Fruit fly (Drosophila melanogaster) whole organism, embryonic: ENCODE measurements around the gene papi.

Experiments used
- Abd-B ChIP-seq: fragments of 200-800 bp; sonication (Bioruptor generic); optimal IDR thresholded peaks from 2 replicates; lab custom pipeline; 2018; ENCODE audit warnings: missing biosample characterization, mild to moderate bottlenecking, missing genetic modification characterization, moderate library complexity
- CG10147 ChIP-seq: fragments of 200-800 bp; sonication (Bioruptor generic); optimal IDR thresholded peaks from 2 replicates; lab custom pipeline; 2019; ENCODE audit warnings: missing biosample characterization, mild to moderate bottlenecking, missing genetic modification characterization, moderate library complexity
- CG10209 ChIP-seq: fragments of 200-800 bp; sonication (Bioruptor generic); optimal IDR thresholded peaks from 3 replicates; lab custom pipeline; 2017; ENCODE audit warnings: missing biosample characterization, mild to moderate bottlenecking, missing genetic modification characterization, missing genetic modification reagents
- CG11398 ChIP-seq: fragments of 200-800 bp; sonication (Bioruptor generic); optimal IDR thresholded peaks from 2 replicates; lab custom pipeline; 2016; ENCODE audit warnings: missing biosample characterization, missing genetic modification characterization
- CG1233 ChIP-seq: fragments of 200-800 bp; sonication (Bioruptor generic); optimal IDR thresholded peaks from 4 replicates; lab custom pipeline; 2018; ENCODE audit warnings: missing biosample characterization, mild to moderate bottlenecking, missing genetic modification characterization
- CG14014 ChIP-seq: fragments of 200-800 bp; sonication (Bioruptor generic); IDR thresholded peaks from 2 replicates; pipeline ENCODE4 v1.3.6; 2022; ENCODE audit warnings: missing biosample characterization, missing genetic modification characterization
- CG14050 ChIP-seq: fragments of 200-800 bp; sonication (Bioruptor generic); IDR thresholded peaks from 3 replicates; pipeline ENCODE4 v1.3.6; 2022; ENCODE audit warnings: missing biosample characterization, missing genetic modification characterization
- CG16863 ChIP-seq: fragments of 200-800 bp; sonication (Bioruptor generic); optimal IDR thresholded peaks from 3 replicates; lab custom pipeline; 2016; ENCODE audit warnings: missing biosample characterization, missing genetic modification characterization
- CG17359 ChIP-seq: fragments of 200-800 bp; sonication (Bioruptor generic); optimal IDR thresholded peaks from 3 replicates; lab custom pipeline; 2018; ENCODE audit warnings: missing biosample characterization, mild to moderate bottlenecking, missing genetic modification characterization, moderate library complexity
- CG17912 ChIP-seq: fragments of 200-800 bp; sonication (Bioruptor generic); optimal IDR thresholded peaks from 2 replicates; lab custom pipeline; 2018; ENCODE audit warnings: missing biosample characterization, mild to moderate bottlenecking, missing genetic modification characterization
- CG18619 ChIP-seq: fragments of 200-800 bp; sonication (Bioruptor generic); optimal IDR thresholded peaks from 3 replicates; lab custom pipeline; 2017; ENCODE audit warnings: missing biosample characterization, mild to moderate bottlenecking, missing genetic modification characterization
- CG18764 ChIP-seq: fragments of 200-800 bp; sonication (Bioruptor generic); optimal IDR thresholded peaks from 3 replicates; lab custom pipeline; 2016; ENCODE audit warnings: missing biosample characterization, missing genetic modification characterization
- CG30431 ChIP-seq: fragments of 200-800 bp; sonication (Bioruptor generic); optimal IDR thresholded peaks from 2 replicates; lab custom pipeline; 2017; ENCODE audit warnings: missing biosample characterization, missing genetic modification characterization
- CG3847 ChIP-seq: fragments of 200-800 bp; sonication (Bioruptor generic); IDR thresholded peaks from 2 replicates; pipeline ENCODE4 v1.3.6; 2022; ENCODE audit warnings: missing biosample characterization, missing genetic modification characterization
- CG4707 ChIP-seq: fragments of 200-800 bp; sonication (Bioruptor generic); optimal IDR thresholded peaks from 2 replicates; lab custom pipeline; 2018; ENCODE audit warnings: missing biosample characterization, mild to moderate bottlenecking, missing genetic modification characterization, moderate library complexity
- CG6813 ChIP-seq: fragments of 200-800 bp; sonication (Bioruptor generic); optimal IDR thresholded peaks from 2 replicates; lab custom pipeline; 2017; ENCODE audit warnings: missing biosample characterization, missing genetic modification characterization, mild to moderate bottlenecking, moderate library complexity, missing genetic modification reagents
- CG7928 ChIP-seq: fragments of 200-800 bp; sonication (Bioruptor generic); optimal IDR thresholded peaks from 2 replicates; lab custom pipeline; 2017; ENCODE audit warnings: missing biosample characterization, mild to moderate bottlenecking, missing genetic modification characterization
- CG8290 ChIP-seq, 3 experiments: fragments of 200-800 bp; sonication (Bioruptor generic); optimal IDR thresholded peaks; 2 replicates each; lab custom pipeline; 2016 to 2019; ENCODE audit warnings: missing biosample characterization in 3 of 3, missing genetic modification characterization in 3 of 3, mild to moderate bottlenecking in 2 of 3, moderate library complexity in 1 of 3
- CG9727 ChIP-seq: fragments of 200-800 bp; sonication (Bioruptor generic); optimal IDR thresholded peaks from 3 replicates; lab custom pipeline; 2017; ENCODE audit warnings: missing biosample characterization, mild to moderate bottlenecking, missing genetic modification characterization
- CTCF ChIP-seq: fragments of 200-800 bp; sonication (Bioruptor generic); optimal IDR thresholded peaks from 2 replicates; lab custom pipeline; 2017; ENCODE audit warnings: missing biosample characterization, mild to moderate bottlenecking, missing genetic modification characterization, moderate library complexity
- Camta ChIP-seq: fragments of 200-800 bp; sonication (Bioruptor generic); optimal IDR thresholded peaks from 2 replicates; lab custom pipeline; 2016; ENCODE audit warnings: missing biosample characterization, missing genetic modification characterization
- E2f2 ChIP-seq: fragments of 200-800 bp; sonication (Bioruptor generic); IDR thresholded peaks from 2 replicates; pipeline ENCODE4 v1.3.6; 2022; ENCODE audit warnings: missing biosample characterization, missing genetic modification characterization
- Elba2 ChIP-seq: fragments of 200-800 bp; sonication (Bioruptor generic); optimal IDR thresholded peaks from 3 replicates; lab custom pipeline; 2016; ENCODE audit warnings: missing biosample characterization, missing genetic modification characterization
- H2.0 ChIP-seq: fragments of 200-800 bp; sonication (Bioruptor generic); IDR thresholded peaks from 2 replicates; pipeline ENCODE4 v1.3.6; 2022; ENCODE audit warnings: missing biosample characterization, missing genetic modification characterization
- Hmr ChIP-seq: fragments of 200-800 bp; sonication (Bioruptor generic); optimal IDR thresholded peaks from 3 replicates; lab custom pipeline; 2017; ENCODE audit warnings: mild to moderate bottlenecking, missing biosample characterization, missing genetic modification reagents, missing genetic modification characterization
- Hr3 ChIP-seq: fragments of 200-800 bp; sonication (Bioruptor generic); optimal IDR thresholded peaks from 3 replicates; lab custom pipeline; 2016; ENCODE audit warnings: missing biosample characterization, missing genetic modification characterization
- NC2α ChIP-seq: fragments of 200-800 bp; sonication (Bioruptor generic); optimal IDR thresholded peaks from 2 replicates; lab custom pipeline; 2016; ENCODE audit warnings: missing biosample characterization, missing genetic modification characterization
- NFAT ChIP-seq: fragments of 200-800 bp; sonication (Bioruptor generic); IDR thresholded peaks from 2 replicates; pipeline ENCODE4 v1.3.6; 2022; ENCODE audit warnings: missing biosample characterization, missing genetic modification characterization
- Nf-YC ChIP-seq: fragments of 200-800 bp; optimal IDR thresholded peaks from 3 replicates; lab custom pipeline; 2019; ENCODE audit warnings: missing biosample characterization, mild to moderate bottlenecking, missing genetic modification characterization, moderate library complexity
- Six4 ChIP-seq: fragments of 200-800 bp; sonication (Bioruptor generic); optimal IDR thresholded peaks from 2 replicates; lab custom pipeline; 2016; ENCODE audit warnings: missing biosample characterization, missing genetic modification characterization
- Sry-δ ChIP-seq: fragments of 200-800 bp; sonication (Bioruptor generic); optimal IDR thresholded peaks from 2 replicates; lab custom pipeline; 2016; ENCODE audit warnings: missing biosample characterization, missing genetic modification characterization
- Ssrp ChIP-seq: fragments of 200-800 bp; sonication (Bioruptor generic); optimal IDR thresholded peaks from 2 replicates; lab custom pipeline; 2018; ENCODE audit warnings: missing biosample characterization, mild to moderate bottlenecking, missing genetic modification characterization, moderate library complexity
- bigmax ChIP-seq: fragments of 200-800 bp; sonication (Bioruptor generic); optimal IDR thresholded peaks from 2 replicates; lab custom pipeline; 2018; ENCODE audit warnings: missing biosample characterization, mild to moderate bottlenecking, missing genetic modification characterization
- crc ChIP-seq: fragments of 200-800 bp; sonication (Bioruptor generic); optimal IDR thresholded peaks from 2 replicates; lab custom pipeline; 2016; ENCODE audit warnings: missing biosample characterization, missing genetic modification characterization
- croc ChIP-seq: fragments of 200-800 bp; sonication (Bioruptor generic); conservative IDR thresholded peaks from 3 replicates; pipeline ENCODE4 v1.3.6; 2022; ENCODE audit warnings: missing biosample characterization, missing genetic modification characterization
- dpn ChIP-seq, 2 experiments: fragments of 200-800 bp; sonication (Bioruptor generic); optimal IDR thresholded peaks; 3 replicates each; lab custom pipeline; 2016; ENCODE audit warnings: missing biosample characterization in 2 of 2, missing genetic modification characterization in 2 of 2
- fd64A ChIP-seq: fragments of 200-800 bp; sonication (Bioruptor generic); optimal IDR thresholded peaks from 3 replicates; lab custom pipeline; 2018; ENCODE audit warnings: missing biosample characterization, mild to moderate bottlenecking, missing genetic modification characterization
- fd96Cb ChIP-seq: fragments of 200-800 bp; sonication (Bioruptor generic); optimal IDR thresholded peaks from 2 replicates; lab custom pipeline; 2018; ENCODE audit warnings: missing biosample characterization, mild to moderate bottlenecking, missing genetic modification characterization, moderate library complexity
- grn ChIP-seq: fragments of 200-800 bp; sonication (Bioruptor generic); optimal IDR thresholded peaks from 3 replicates; lab custom pipeline; 2017; ENCODE audit warnings: missing biosample characterization, missing genetic modification characterization
- hkb ChIP-seq, 2 experiments: fragments of 200-800 bp in 1 of 2; fragments of >200 bp in 1 of 2; sonication (Bioruptor generic) in 1 of 2; IDR thresholded peaks in 1 of 2; optimal IDR thresholded peaks in 1 of 2; 2 replicates each; pipeline versions ENCODE4 v1.3.6 to Lab custom; 2017 to 2022; ENCODE audit warnings: missing biosample characterization in 1 of 2, missing genetic modification characterization in 1 of 2
- jing ChIP-seq: fragments of 200-800 bp; sonication (Bioruptor generic); optimal IDR thresholded peaks from 2 replicates; lab custom pipeline; 2018; ENCODE audit warnings: missing biosample characterization, mild to moderate bottlenecking, missing genetic modification characterization
- luna ChIP-seq: fragments of 200-800 bp; sonication (Bioruptor generic); optimal IDR thresholded peaks from 2 replicates; lab custom pipeline; 2016; ENCODE audit warnings: missing biosample characterization, missing genetic modification characterization
- nerfin-1 ChIP-seq: fragments of 200-800 bp; sonication (Bioruptor generic); optimal IDR thresholded peaks from 3 replicates; lab custom pipeline; 2019; ENCODE audit warnings: missing biosample characterization, mild to moderate bottlenecking, missing genetic modification characterization, moderate library complexity
- pho ChIP-seq: fragments of 200-800 bp; sonication (Bioruptor generic); optimal IDR thresholded peaks from 2 replicates; lab custom pipeline; 2016; ENCODE audit warnings: missing biosample characterization, missing genetic modification characterization
- ranshi ChIP-seq: fragments of 200-800 bp; sonication (Bioruptor generic); IDR thresholded peaks from 2 replicates; pipeline ENCODE4 v1.3.6; 2022; ENCODE audit warnings: missing biosample characterization, missing genetic modification characterization
- sim ChIP-seq: fragments of 200-800 bp; sonication (Bioruptor generic); IDR thresholded peaks from 2 replicates; pipeline ENCODE4 v1.3.6; 2022; ENCODE audit warnings: missing biosample characterization, missing genetic modification characterization
- trem ChIP-seq: fragments of 200-800 bp; optimal IDR thresholded peaks from 3 replicates; lab custom pipeline; 2019; ENCODE audit warnings: missing biosample characterization, mild to moderate bottlenecking, missing genetic modification characterization, moderate library complexity
- trh ChIP-seq: fragments of 200-800 bp; sonication (Bioruptor generic); optimal IDR thresholded peaks from 2 replicates; lab custom pipeline; 2016; ENCODE audit warnings: missing biosample characterization, missing genetic modification characterization
- tx ChIP-seq: fragments of 200-800 bp; sonication (Bioruptor generic); optimal IDR thresholded peaks from 2 replicates; lab custom pipeline; 2016; ENCODE audit warnings: missing biosample characterization, missing genetic modification characterization
- unc-4 ChIP-seq: fragments of 200-800 bp; sonication (Bioruptor generic); IDR thresholded peaks from 2 replicates; pipeline ENCODE4 v1.3.6; 2022; ENCODE audit warnings: missing biosample characterization, missing genetic modification characterization; ENCODE audit not compliant: partially characterized antibody

Gene papi

DNA sequence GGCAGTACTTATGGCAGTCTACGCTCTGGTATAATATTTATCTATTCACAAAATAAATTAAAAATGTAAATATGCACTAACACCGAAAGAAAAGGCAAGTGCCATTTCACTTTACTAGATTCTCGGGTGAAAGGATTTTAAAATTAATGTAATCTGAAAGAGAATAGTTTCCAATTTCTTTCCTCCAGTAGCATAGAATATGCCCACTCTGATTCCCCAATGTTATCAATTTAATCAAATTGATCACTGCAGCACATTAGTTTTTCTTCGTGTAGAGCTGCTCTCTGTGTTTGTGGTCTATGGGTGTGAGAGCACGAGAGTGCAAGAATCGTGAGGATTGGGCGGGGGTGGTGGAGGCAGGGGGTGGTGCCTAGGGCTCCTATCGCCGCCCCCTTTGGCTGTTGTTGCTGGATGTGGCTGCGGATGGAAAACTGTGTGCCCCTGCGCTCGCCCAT lies 19.4 kb upstream of the papi start (continued):
- no peak for TF ChIP-seq unc-4 (GFP tag; lab: Robert Waterston, UW)
- peak; percentile 67 for TF ChIP-seq CG6813 (GFP tag; lab: Kevin White, UChicago)
- TF ChIP-seq trh (GFP tag; lab: Kevin White, UChicago): peak; percentile 69
- peak; percentile 75 for TF ChIP-seq CG30431 (GFP tag; lab: Kevin White, UChicago)
- TF ChIP-seq fd64A (GFP tag; lab: Kevin White, UChicago): peak; percentile 90
- peak; percentile 9 for TF ChIP-seq bigmax
- peak; percentile 84 for TF ChIP-seq Abd-B (GFP tag; lab: Kevin White, UChicago)
- TF ChIP-seq CG8290 (GFP tag; optimal IDR thresholded peaks at IDR 0.05; lab: Kevin White, UChicago): peak; percentile 76
- peak; percentile 20 to 80 for TF ChIP-seq CG8290 (tag; optimal IDR thresholded peaks at IDR 0.05; lab: Kevin White, UChicago)
- TF ChIP-seq CG7928 (GFP tag; lab: Kevin White, UChicago): no peak
- TF ChIP-seq CG16863 (GFP tag; lab: Kevin White, UChicago): peak; percentile 73
- TF ChIP-seq Nf-YC: peak; percentile 21
- peak; percentile 38 to 78 for TF ChIP-seq dpn (GFP tag; optimal IDR thresholded peaks at IDR 0.05; lab: Kevin White, UChicago)
- peak; percentile 35 for TF ChIP-seq CG10147 (GFP tag; lab: Kevin White, UChicago)
- TF ChIP-seq luna (GFP tag; lab: Kevin White, UChicago): no peak
- no peak for TF ChIP-seq Sry-δ
- TF ChIP-seq CG9727 (GFP tag; lab: Kevin White, UChicago): peak; percentile 90
- no peak for TF ChIP-seq pho
- peak; percentile 89 for TF ChIP-seq CG17359
- TF ChIP-seq Hr3 (GFP tag; lab: Kevin White, UChicago): peak; percentile 82
- TF ChIP-seq ranshi: peak; percentile 63; the same call in 1 of the 2 replicates
- peak; percentile 45 for TF ChIP-seq Hmr (GFP tag; lab: Kevin White, UChicago)
- TF ChIP-seq NC2α (GFP tag; lab: Kevin White, UChicago): peak; percentile 30
- peak; percentile 79 for TF ChIP-seq CG18764 (GFP tag; lab: Kevin White, UChicago)
- TF ChIP-seq E2f2: peak; percentile 40; the same call in 1 of the 2 replicates
- peak; percentile 61 for TF ChIP-seq H2.0 (GFP tag; lab: Robert Waterston, UW)
- TF ChIP-seq CG14050 (GFP tag; lab: Robert Waterston, UW): no peak
- TF ChIP-seq crc (GFP tag; lab: Kevin White, UChicago): peak; percentile 42
- peak; percentile 74 for TF ChIP-seq CG18619 (GFP tag; lab: Kevin White, UChicago)
- peak; percentile 79 for TF ChIP-seq croc
- peak; percentile 49 for TF ChIP-seq grn (GFP tag; lab: Kevin White, UChicago)
- TF ChIP-seq Elba2: no peak
- peak; percentile 88 for TF ChIP-seq fd96Cb (tag; lab: Kevin White, UChicago)
- TF ChIP-seq CTCF (GFP tag; lab: Kevin White, UChicago): peak; percentile 38
- peak; percentile 89 for TF ChIP-seq trem (tag; lab: Kevin White, UChicago)
- TF ChIP-seq sim (GFP tag; lab: Robert Waterston, UW): peak; percentile 55; the same call in 1 of the 2 replicates
- TF ChIP-seq tx: peak; percentile 17
- TF ChIP-seq CG4707 (GFP tag; lab: Kevin White, UChicago): peak; percentile 78
- TF ChIP-seq Camta: peak; percentile 75
- TF ChIP-seq nerfin-1 (tag; lab: Kevin White, UChicago): peak; percentile 92
- TF ChIP-seq CG14014 (GFP tag; lab: Robert Waterston, UW): 0 out of 2 replicates have a peak, but pooled peaks have one; percentile 29
- peak; percentile 43 for TF ChIP-seq CG17912 (GFP tag; lab: Kevin White, UChicago)
- TF ChIP-seq jing: peak; percentile 52
- TF ChIP-seq hkb (optimal IDR thresholded peaks at IDR 0.05; lab: Kevin White, UChicago): no peak
- peak; percentile 71 for TF ChIP-seq hkb (GFP tag; IDR thresholded peaks at IDR 0.05; lab: Robert Waterston, UW)
- peak; percentile 84 for TF ChIP-seq CG10209 (GFP tag; lab: Kevin White, UChicago)
- TF ChIP-seq NFAT (GFP tag; lab: Robert Waterston, UW): no peak
- TF ChIP-seq Ssrp (tag; lab: Kevin White, UChicago): peak; percentile 88
- TF ChIP-seq CG3847 (GFP tag; lab: Robert Waterston, UW): peak; percentile 44
- peak; percentile 55 for TF ChIP-seq CG11398 (GFP tag; lab: Kevin White, UChicago)
- TF ChIP-seq CG1233: peak; percentile 81
- TF ChIP-seq Six4 (GFP tag; lab: Kevin White, UChicago): peak; percentile 85
